Fruit fly (Drosophila melanogaster) whole organism, embryonic: ENCODE measurements around the gene ATPsynC.

Experiments
- C15 ChIP-seq: fragments of 200-800 bp; sonication (Bioruptor generic); IDR thresholded peaks from 3 replicates; pipeline ENCODE4 v1.3.6; 2022; ENCODE audit warnings: missing biosample characterization, missing genetic modification characterization
- CG11456 ChIP-seq: fragments of 200-800 bp; sonication (Bioruptor generic); IDR thresholded peaks from 3 replicates; pipeline ENCODE4 v1.3.6; 2022; ENCODE audit warnings: missing biosample characterization, missing genetic modification characterization
- CG17568 ChIP-seq: fragments of 200-800 bp; sonication (Bioruptor generic); optimal IDR thresholded peaks from 2 replicates; lab custom pipeline; 2018; ENCODE audit warnings: missing biosample characterization, mild to moderate bottlenecking, missing genetic modification characterization, moderate library complexity
- CG3407 ChIP-seq: fragments of 200-800 bp; sonication (Bioruptor generic); optimal IDR thresholded peaks from 2 replicates; lab custom pipeline; 2018; ENCODE audit warnings: missing biosample characterization, mild to moderate bottlenecking, missing genetic modification characterization
- CG4730 ChIP-seq: fragments of 200-800 bp; sonication (Bioruptor generic); IDR thresholded peaks from 2 replicates; pipeline ENCODE4 v1.3.6; 2022; ENCODE audit warnings: missing biosample characterization, missing genetic modification characterization
- Hand ChIP-seq: fragments of 200-800 bp; sonication (Bioruptor generic); optimal IDR thresholded peaks from 2 replicates; lab custom pipeline; 2017; ENCODE audit warnings: mild to moderate bottlenecking, missing biosample characterization, missing genetic modification reagents, missing genetic modification characterization
- Ravus ChIP-seq: fragments of 200-800 bp; sonication (Bioruptor generic); IDR thresholded peaks from 2 replicates; pipeline ENCODE4 v1.3.6; 2022; ENCODE audit warnings: missing biosample characterization, missing genetic modification characterization
- cwo ChIP-seq: fragments of 200-800 bp; sonication (Bioruptor generic); optimal IDR thresholded peaks from 3 replicates; lab custom pipeline; 2017; ENCODE audit warnings: missing biosample characterization, missing genetic modification characterization, mild to moderate bottlenecking, moderate library complexity, missing genetic modification reagents
- danr ChIP-seq: fragments of 200-800 bp; sonication (Bioruptor generic); IDR thresholded peaks from 2 replicates; pipeline ENCODE4 v1.3.6; 2022; ENCODE audit warnings: missing biosample characterization, missing genetic modification characterization
- fd64A ChIP-seq: fragments of 200-800 bp; sonication (Bioruptor generic); optimal IDR thresholded peaks from 3 replicates; lab custom pipeline; 2018; ENCODE audit warnings: missing biosample characterization, mild to moderate bottlenecking, missing genetic modification characterization
- mirr ChIP-seq: fragments of 200-800 bp; sonication (Bioruptor generic); optimal IDR thresholded peaks from 3 replicates; lab custom pipeline; 2018; ENCODE audit warnings: missing biosample characterization, mild to moderate bottlenecking, missing genetic modification characterization
- nerfin-1 ChIP-seq: fragments of 200-800 bp; sonication (Bioruptor generic); optimal IDR thresholded peaks from 3 replicates; lab custom pipeline; 2019; ENCODE audit warnings: missing biosample characterization, mild to moderate bottlenecking, missing genetic modification characterization, moderate library complexity
- pum ChIP-seq: fragments of 200-800 bp; sonication (Bioruptor generic); optimal IDR thresholded peaks from 2 replicates; lab custom pipeline; 2016; ENCODE audit warnings: missing biosample characterization, missing genetic modification characterization
- sens ChIP-seq: fragments of 200-800 bp; sonication (Bioruptor generic); peaks from one replicate; lab custom pipeline; 2016; ENCODE audit warnings: missing biosample characterization, missing genetic modification characterization

dm6 chr3R:31168429-31168828 is 51.0 kb downstream of the ATPsynC start:
- TF ChIP-seq cwo (GFP tag; lab: Kevin White, UChicago) (no peak), sens (GFP tag; lab: Kevin White, UChicago) (no peak), danr (GFP tag; lab: Robert Waterston, UW) (no peak), fd64A (GFP tag; lab: Kevin White, UChicago) (no peak), mirr (no peak), CG3407 (no peak), CG4730 (GFP tag; lab: Robert Waterston, UW) (no peak), pum (GFP tag; lab: Kevin White, UChicago) (no peak), C15 (GFP tag; lab: Robert Waterston, UW) (no peak), nerfin-1 (tag; lab: Kevin White, UChicago) (no peak), CG11456 (no peak), Ravus (GFP tag; lab: Robert Waterston, UW) (no peak), Hand (no peak), CG17568 (GFP tag; lab: Kevin White, UChicago) (no peak)
